Worm (Caenorhabditis elegans) whole organism, L4 larva: Measurements from ENCODE around the gene T21D12.12.

Experiments used
- Y75B8A.6 ChIP-seq: fragments of 200-800 bp; sonication (Bioruptor generic); IDR thresholded peaks from 2 replicates; pipeline ENCODE4 v1.3.6; 2022; ENCODE audit warnings: missing genetic modification reagents, missing genetic modification characterization, missing compliant biosample characterization
- ceh-82 ChIP-seq: sonication (generic microtip); optimal IDR thresholded peaks from 2 replicates; lab custom pipeline; 2017; ENCODE audit warnings: missing biosample characterization, missing genetic modification characterization
- dmd-9 ChIP-seq: fragments of 200-800 bp; sonication (Bioruptor generic); IDR thresholded peaks from 2 replicates; pipeline ENCODE4 v1.3.6; 2022; ENCODE audit warnings: missing genetic modification reagents, missing genetic modification characterization, missing compliant biosample characterization
- dpl-1 ChIP-seq: fragments of 150-350 bp; optimal IDR thresholded peaks from 2 replicates; lab custom pipeline; 2014; ENCODE audit warnings: missing biosample characterization, missing genetic modification reagents, missing genetic modification characterization
- dve-1 ChIP-seq: sonication (generic microtip); optimal IDR thresholded peaks from 2 replicates; lab custom pipeline; 2017; ENCODE audit warnings: antibody characterized with exemption, mild to moderate bottlenecking, missing genetic modification characterization, missing compliant biosample characterization; ENCODE audit not compliant: insufficient read depth
- egl-27 ChIP-seq: sonication (generic microtip); optimal IDR thresholded peaks from 3 replicates; lab custom pipeline; 2017; ENCODE audit warnings: missing biosample characterization, missing genetic modification reagents, missing genetic modification characterization
- fkh-10 ChIP-seq: fragments of 150-350 bp; optimal IDR thresholded peaks from 2 replicates; lab custom pipeline; 2014; ENCODE audit warnings: missing biosample characterization, missing genetic modification reagents, missing genetic modification characterization
- lsy-2 ChIP-seq, 2 experiments: fragments of 150-350 bp in 1 of 2; sonication (generic microtip) in 1 of 2; optimal IDR thresholded peaks; 2 replicates each; lab custom pipeline; 2014 to 2017; ENCODE audit warnings: missing biosample characterization in 2 of 2, missing genetic modification characterization in 2 of 2
- mdt-29 ChIP-seq: fragments of 200-800 bp; sonication (Bioruptor generic); IDR thresholded peaks from 2 replicates; pipeline ENCODE4 v1.3.6; 2022; ENCODE audit warnings: missing genetic modification reagents, missing genetic modification characterization, missing compliant biosample characterization
- mes-2 ChIP-seq: sonication (generic microtip); optimal IDR thresholded peaks from 2 replicates; lab custom pipeline; 2016; ENCODE audit warnings: missing genotype, mild to moderate bottlenecking, missing genetic modification characterization, missing compliant biosample characterization; ENCODE audit not compliant: poor library complexity, severe bottlenecking
- nhr-25 ChIP-seq: sonication (generic microtip); optimal IDR thresholded peaks from 2 replicates; lab custom pipeline; 2017; ENCODE audit warnings: missing genetic modification characterization, mild to moderate bottlenecking, missing compliant biosample characterization, antibody characterized with exemption, moderate library complexity, borderline replicate concordance; ENCODE audit not compliant: insufficient read depth
- unc-130 ChIP-seq: sonication (generic microtip); optimal IDR thresholded peaks from 2 replicates; lab custom pipeline; 2016; ENCODE audit warnings: missing genetic modification reagents, missing genetic modification characterization, missing compliant biosample characterization
- ztf-11 ChIP-seq: fragments of 150-350 bp; optimal IDR thresholded peaks from 2 replicates; lab custom pipeline; 2014; ENCODE audit warnings: missing biosample characterization, missing genetic modification characterization

ce11 chrIV:255379-255857 is 10.8 kb upstream of the T21D12.12 start, which contains the start of gene rcat-1:
- TF ChIP-seq unc-130 (GFP tag; lab: Kevin White, UChicago) (no peak), dpl-1 (GFP tag; lab: Kevin White, UChicago) (peak; percentile 95), egl-27 (tag; lab: Kevin White, UChicago) (no peak), nhr-25 (tag; lab: Kevin White, UChicago) (peak; percentile 40), ztf-11 (tag; lab: Kevin White, UChicago) (no peak), lsy-2 (tag; optimal IDR thresholded peaks at IDR 0.05; lab: Kevin White, UChicago) (peak; percentile 29 to 90), mes-2 (tag; lab: Kevin White, UChicago) (peak; percentile 92), mdt-29 (GFP tag; lab: Robert Waterston, UW) (no peak), fkh-10 (no peak), dve-1 (tag; lab: Kevin White, UChicago) (peak; percentile 83), Y75B8A.6 (GFP tag; lab: Robert Waterston, UW) (no peak), dmd-9 (GFP tag; lab: Robert Waterston, UW) (no peak), ceh-82 (tag; lab: Kevin White, UChicago) (no peak)
